Worm (Caenorhabditis elegans) whole organism, L2 larva: ENCODE results near the gene F09F7.5.

Experiments used
- lin-39 ChIP-seq: fragments of 150-350 bp; optimal IDR thresholded peaks from 2 replicates; lab custom pipeline; 2014; ENCODE audit warnings: missing biosample characterization, missing genetic modification reagents, missing genetic modification characterization
- nhr-237 ChIP-seq: fragments of 150-350 bp; optimal IDR thresholded peaks from 2 replicates; lab custom pipeline; 2014; ENCODE audit warnings: missing biosample characterization, missing genetic modification characterization
- nhr-25 ChIP-seq: fragments of 150-350 bp; sonication (generic microtip); optimal IDR thresholded peaks from 3 replicates; lab custom pipeline; 2014; ENCODE audit warnings: missing biosample characterization, missing genetic modification characterization

F09F7.5 gene

ce11 chrIII:5599958-5600357, 53.2 kb downstream of the F09F7.5 start, which contains the start of gene wdr-37:
wdr-37 (minus strand) TSS chrIII:5600058.
- TF ChIP-seq nhr-25: peak; percentile 5
- no peak for TF ChIP-seq lin-39 (tag; lab: Kevin White, UChicago)
- no peak for TF ChIP-seq nhr-237 (tag; lab: Kevin White, UChicago)
